Worm (Caenorhabditis elegans): ENCODE data around the gene ist-1.

DNA sequence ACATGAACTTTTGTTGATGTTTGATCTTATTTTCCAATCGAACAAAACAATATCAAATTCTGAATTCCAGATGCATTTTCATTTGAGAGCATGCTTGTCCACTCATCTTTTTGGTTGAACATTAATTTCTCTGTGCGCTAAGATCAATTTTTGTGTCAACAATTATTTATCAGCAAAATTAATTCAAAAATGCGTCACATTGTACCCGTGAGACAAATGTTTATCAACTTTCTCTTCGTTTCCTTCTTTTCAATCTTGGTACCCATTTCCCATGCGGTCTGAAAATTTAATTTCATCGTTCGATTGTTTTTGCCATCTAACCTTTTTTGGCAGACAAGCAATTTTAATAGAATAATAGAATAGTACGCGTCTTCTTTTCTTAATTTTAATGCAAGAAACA, 2.4 kb upstream of the ist-1 start:
- TF ChIP-seq lsy-2 (tag; optimal IDR thresholded peaks at IDR 0.05) (no peak), set-16 (GFP tag; IDR thresholded peaks at IDR 0.05) (no peak), pqm-1 (tag; optimal IDR thresholded peaks at IDR 0.05) (peak; percentile 50), nhr-10 (tag; optimal IDR thresholded peaks at IDR 0.05) (no peak), unc-130 (GFP tag; optimal IDR thresholded peaks at IDR 0.05) (no peak), nhr-48 (tag; optimal IDR thresholded peaks at IDR 0.05) (no peak), nhr-102 (tag; optimal IDR thresholded peaks at IDR 0.05) (no peak), snpc-4 (tag; optimal IDR thresholded peaks at IDR 0.05) (no peak), unc-62 (GFP tag; optimal IDR thresholded peaks at IDR 0.05 in 1 of 2) (peak in 1 of 2 experiments; percentile 48), unc-62 (tag; optimal IDR thresholded peaks at IDR 0.05) (no peak), ceh-82 (tag; optimal IDR thresholded peaks at IDR 0.05) (no peak), unc-39 (tag; optimal IDR thresholded peaks at IDR 0.05) (no peak), lin-13 (GFP tag; optimal IDR thresholded peaks at IDR 0.05) (no peak)

Data from whole organism, L4 larva.